Worm (Caenorhabditis elegans): ENCODE measurements around the gene R08A2.1.

Gene R08A2.1

ce11 chrV:14723020-14723419 is 3.6 kb upstream of the R08A2.1 start, which contains the start of gene R08A2.7:
Gene R08A2.7 (plus strand): TSS chrV:14723320.
- no peak for TF ChIP-seq lsy-2 (tag; optimal IDR thresholded peaks at IDR 0.05)
- no peak for TF ChIP-seq crh-2 (tag; optimal IDR thresholded peaks at IDR 0.05)
- no peak for TF ChIP-seq nhr-12 (tag; optimal IDR thresholded peaks at IDR 0.05)
- TF ChIP-seq blmp-1 (tag; optimal IDR thresholded peaks at IDR 0.05; ENCODE audit: insufficient read depth): no peak
- TF ChIP-seq ztf-11 (tag; optimal IDR thresholded peaks at IDR 0.05): no peak
- no peak for TF ChIP-seq mbf-1 (tag; optimal IDR thresholded peaks at IDR 0.05)
- no peak for TF ChIP-seq nhr-237 (tag; optimal IDR thresholded peaks at IDR 0.05)
- no peak for TF ChIP-seq dmd-4 (tag; optimal IDR thresholded peaks at IDR 0.05)
- no peak for TF ChIP-seq unc-39 (tag; optimal IDR thresholded peaks at IDR 0.05)
- TF ChIP-seq ztf-4 (tag; optimal IDR thresholded peaks at IDR 0.05): no peak
- no peak for TF ChIP-seq alr-1 (tag; optimal IDR thresholded peaks at IDR 0.05)
- no peak for TF ChIP-seq ceh-82 (tag; optimal IDR thresholded peaks at IDR 0.05)

- TF ChIP-seq lin-39 (tag; optimal IDR thresholded peaks at IDR 0.05): no peak
- TF ChIP-seq nhr-77 (tag; optimal IDR thresholded peaks at IDR 0.05): no peak
- no peak for TF ChIP-seq sma-3 (GFP tag; optimal IDR thresholded peaks at IDR 0.05)
- no peak for TF ChIP-seq sem-4 (tag; optimal IDR thresholded peaks at IDR 0.05)
- no peak for TF ChIP-seq unc-62 (GFP tag; optimal IDR thresholded peaks at IDR 0.05)
- no peak for TF ChIP-seq nhr-12 (tag; optimal IDR thresholded peaks at IDR 0.05)
- TF ChIP-seq blmp-1 (tag; optimal IDR thresholded peaks at IDR 0.05; ENCODE audit: insufficient read depth): no peak
- TF ChIP-seq nhr-10 (tag; optimal IDR thresholded peaks at IDR 0.05): no peak
- no peak for TF ChIP-seq unc-39 (tag; optimal IDR thresholded peaks at IDR 0.05)
- no peak for TF ChIP-seq aly-2 (tag; optimal IDR thresholded peaks at IDR 0.05)
- TF ChIP-seq mdl-1 (tag; optimal IDR thresholded peaks at IDR 0.05): no peak
Measured at ce11 chrV:14716114-14716513, 3.3 kb downstream of the R08A2.1 start, which contains the start of gene fbxa-147. Gene fbxa-147 (plus strand): TSS chrV:14716499.

- TF ChIP-seq peb-1 (tag; optimal IDR thresholded peaks at IDR 0.05) (no peak), nhr-6 (tag; optimal IDR thresholded peaks at IDR 0.05) (no peak), blmp-1 (tag; optimal IDR thresholded peaks at IDR 0.05; ENCODE audit: insufficient read depth) (no peak), skn-1 (tag; optimal IDR thresholded peaks at IDR 0.05) (no peak), crh-2 (tag; optimal IDR thresholded peaks at IDR 0.05) (no peak), nhr-129 (tag; optimal IDR thresholded peaks at IDR 0.05) (no peak), unc-39 (tag; optimal IDR thresholded peaks at IDR 0.05) (no peak), lin-39 (tag; optimal IDR thresholded peaks at IDR 0.05) (no peak), lin-13 (GFP tag; optimal IDR thresholded peaks at IDR 0.05) (no peak), egl-27 (tag; optimal IDR thresholded peaks at IDR 0.05) (no peak), alr-1 (tag; optimal IDR thresholded peaks at IDR 0.05) (no peak), nhr-25 (tag; optimal IDR thresholded peaks at IDR 0.05) (no peak), sma-9 (GFP tag; optimal IDR thresholded peaks at IDR 0.05) (no peak), sma-9 (tag; optimal IDR thresholded peaks at IDR 0.05) (no peak), nhr-23 (tag; optimal IDR thresholded peaks at IDR 0.05) (no peak), elt-1 (tag; optimal IDR thresholded peaks at IDR 0.05) (no peak)
Measured at ce11 chrV:14715608-14716007, 3.8 kb downstream of the R08A2.1 start, which contains the start of gene R08A2.2. Gene R08A2.2 (minus strand): TSS chrV:14715708.

DNA sequence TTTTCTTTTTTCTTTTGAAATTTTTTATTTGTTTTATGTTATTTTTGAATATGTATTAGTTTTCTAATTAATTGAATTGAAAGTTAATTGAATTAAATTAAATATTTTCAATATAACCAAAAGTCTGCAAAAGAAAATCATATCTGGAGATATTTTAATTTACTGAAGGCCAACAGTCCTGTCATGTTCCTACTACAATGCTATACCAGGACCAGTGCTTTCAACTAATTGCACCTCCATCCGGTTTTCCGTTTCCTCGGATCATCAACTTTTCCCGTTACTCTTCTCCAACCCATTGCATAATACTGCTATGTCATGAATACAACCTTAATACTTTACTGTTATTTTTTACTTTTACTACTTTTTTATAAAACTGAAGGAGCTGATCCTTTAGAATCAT is 7.1 kb downstream of the R08A2.1 start, which contains the start of gene R08A2.5:
R08A2.5 (plus strand) TSS at position 301 of the 400 bp plus-strand sequence.
- no peak for TF ChIP-seq aly-2 (tag; optimal IDR thresholded peaks at IDR 0.05)

- TF ChIP-seq R02D3.7 (tag; optimal IDR thresholded peaks at IDR 0.05): no peak
- TF ChIP-seq snpc-4 (tag; optimal IDR thresholded peaks at IDR 0.05): no peak
- no peak for TF ChIP-seq blmp-1 (tag; optimal IDR thresholded peaks at IDR 0.05; ENCODE audit: insufficient read depth)
- TF ChIP-seq aly-2 (tag; optimal IDR thresholded peaks at IDR 0.05): no peak
- no peak for TF ChIP-seq unc-39 (tag; optimal IDR thresholded peaks at IDR 0.05)
- TF ChIP-seq ceh-16 (tag; optimal IDR thresholded peaks at IDR 0.05): no peak
- TF ChIP-seq skn-1 (tag; optimal IDR thresholded peaks at IDR 0.05): no peak
- TF ChIP-seq unc-62 (GFP tag; optimal IDR thresholded peaks at IDR 0.05): no peak
- TF ChIP-seq unc-55 (GFP tag; optimal IDR thresholded peaks at IDR 0.05): no peak
- TF ChIP-seq nhr-6 (tag; optimal IDR thresholded peaks at IDR 0.05): no peak
- no peak for TF ChIP-seq elt-1 (tag; optimal IDR thresholded peaks at IDR 0.05)
- TF ChIP-seq nhr-77 (tag; optimal IDR thresholded peaks at IDR 0.05): no peak
- TF ChIP-seq ztf-1 (GFP tag; conservative IDR thresholded peaks at IDR 0.05): no peak
- TF ChIP-seq lin-39 (tag; optimal IDR thresholded peaks at IDR 0.05): no peak
- TF ChIP-seq ZK546.5 (tag; optimal IDR thresholded peaks at IDR 0.05): no peak
- no peak for TF ChIP-seq mdl-1 (tag; optimal IDR thresholded peaks at IDR 0.05)
- TF ChIP-seq lin-11 (tag; optimal IDR thresholded peaks at IDR 0.05): no peak
Measured at ce11 chrV:14711077-14711476, 8.3 kb downstream of the R08A2.1 start, which contains the start of gene ssp-33. Gene ssp-33 (plus strand): TSS chrV:14711377.
